Worm (Caenorhabditis elegans) whole organism, L3 larva: Measurements from ENCODE around the gene srw-13.
"Not testable (repeated sequence)": the region's sequence is repeated elsewhere in the genome, so short reads cannot be mapped to it uniquely, and the experiment has no call there.

Experiments used
- R02D3.7 ChIP-seq: fragments of 150-350 bp; optimal IDR thresholded peaks from 2 replicates; lab custom pipeline; 2014; ENCODE audit warnings: missing biosample characterization, missing genetic modification characterization
- ZK546.5 ChIP-seq: sonication (generic microtip); optimal IDR thresholded peaks from 2 replicates; lab custom pipeline; 2017; ENCODE audit warnings: missing biosample characterization, missing genetic modification characterization
- ama-1 ChIP-seq: fragments of 150-350 bp; optimal IDR thresholded peaks from 2 replicates; lab custom pipeline; 2018
- ceh-16 ChIP-seq: sonication (generic microtip); optimal IDR thresholded peaks from 2 replicates; lab custom pipeline; 2017; ENCODE audit warnings: missing biosample characterization, missing genetic modification characterization
- ceh-82 ChIP-seq: fragments of 150-350 bp; optimal IDR thresholded peaks from 2 replicates; lab custom pipeline; 2014; ENCODE audit warnings: missing biosample characterization, missing genetic modification characterization
- daf-12 ChIP-seq: fragments of 150-350 bp; optimal IDR thresholded peaks from 2 replicates; lab custom pipeline; 2014; ENCODE audit warnings: missing biosample characterization, missing genetic modification reagents, missing genetic modification characterization
- egl-27 ChIP-seq: sonication (generic microtip); optimal IDR thresholded peaks from 4 replicates; lab custom pipeline; 2017; ENCODE audit warnings: missing biosample characterization, missing genetic modification reagents, missing genetic modification characterization
- egl-5 ChIP-seq: fragments of 150-350 bp; optimal IDR thresholded peaks from 2 replicates; lab custom pipeline; 2017; ENCODE audit warnings: missing biosample characterization, missing genetic modification reagents, missing genetic modification characterization, inconsistent platforms
- elt-2 ChIP-seq: sonication (generic microtip); optimal IDR thresholded peaks from 2 replicates; lab custom pipeline; 2016; ENCODE audit warnings: missing genetic modification reagents, mild to moderate bottlenecking, missing genetic modification characterization, missing compliant biosample characterization
- elt-3 ChIP-seq, 3 experiments: fragments of 150-350 bp in 1 of 3; sonication (generic microtip) in 2 of 3; optimal IDR thresholded peaks; 2 replicates in 2 of 3; 4 replicates in 1 of 3; lab custom pipeline; 2014 to 2017; ENCODE audit warnings: missing biosample characterization in 3 of 3, missing genetic modification characterization in 3 of 3
- eor-1 ChIP-seq, 2 experiments: fragments of 150-350 bp; optimal IDR thresholded peaks; 2 replicates each; lab custom pipeline; 2014 to 2018; ENCODE audit warnings: missing biosample characterization in 2 of 2, missing genetic modification characterization in 2 of 2
- fkh-10 ChIP-seq: sonication (generic microtip); optimal IDR thresholded peaks from 2 replicates; lab custom pipeline; 2017; ENCODE audit warnings: missing biosample characterization, missing genetic modification reagents, missing genetic modification characterization
- fos-1 ChIP-seq: fragments of 150-350 bp; optimal IDR thresholded peaks from 2 replicates; lab custom pipeline; 2014; ENCODE audit warnings: missing biosample characterization, missing genetic modification characterization
- hmg-11 ChIP-seq: sonication (generic microtip); optimal IDR thresholded peaks from 2 replicates; lab custom pipeline; 2016; ENCODE audit warnings: missing genetic modification characterization, missing compliant biosample characterization
- jun-1 ChIP-seq: fragments of 150-350 bp; optimal IDR thresholded peaks from 2 replicates; lab custom pipeline; 2014; ENCODE audit warnings: missing biosample characterization, missing genetic modification reagents, missing genetic modification characterization
- lsy-12 ChIP-seq: sonication (generic microtip); optimal IDR thresholded peaks from 2 replicates; lab custom pipeline; 2016; ENCODE audit warnings: mild to moderate bottlenecking, missing genetic modification characterization, missing compliant biosample characterization
- nhr-11 ChIP-seq: fragments of 150-350 bp; optimal IDR thresholded peaks from 2 replicates; lab custom pipeline; 2014; ENCODE audit warnings: missing biosample characterization, missing genetic modification characterization
- nhr-12 ChIP-seq: fragments of 150-350 bp; optimal IDR thresholded peaks from 2 replicates; lab custom pipeline; 2014; ENCODE audit warnings: missing biosample characterization, missing genetic modification characterization
- nhr-23 ChIP-seq: fragments of 150-350 bp; optimal IDR thresholded peaks from 2 replicates; lab custom pipeline; 2014; ENCODE audit warnings: missing biosample characterization, missing genetic modification reagents, missing genetic modification characterization
- nhr-237 ChIP-seq: fragments of 150-350 bp; optimal IDR thresholded peaks from 2 replicates; lab custom pipeline; 2014; ENCODE audit warnings: missing biosample characterization, missing genetic modification characterization
- nhr-25 ChIP-seq: sonication (generic microtip); optimal IDR thresholded peaks from 2 replicates; lab custom pipeline; 2017; ENCODE audit warnings: missing biosample characterization, missing genetic modification characterization
- nhr-43 ChIP-seq: sonication (generic microtip); optimal IDR thresholded peaks from 2 replicates; lab custom pipeline; 2016; ENCODE audit warnings: mild to moderate bottlenecking, missing genetic modification characterization, missing compliant biosample characterization; ENCODE audit not compliant: poor library complexity, severe bottlenecking
- nhr-67 ChIP-seq: fragments of 150-350 bp; optimal IDR thresholded peaks from 2 replicates; lab custom pipeline; 2014; ENCODE audit warnings: missing biosample characterization, missing genetic modification characterization
- nhr-77 ChIP-seq: fragments of 150-350 bp; optimal IDR thresholded peaks from 2 replicates; lab custom pipeline; 2014; ENCODE audit warnings: missing biosample characterization, missing genetic modification characterization
- pha-4 ChIP-seq: fragments of 150-350 bp; optimal IDR thresholded peaks from 2 replicates; lab custom pipeline; 2014; ENCODE audit warnings: missing biosample characterization, missing genetic modification reagents, missing genetic modification characterization
- pqm-1 ChIP-seq: fragments of 150-350 bp; optimal IDR thresholded peaks from 2 replicates; lab custom pipeline; 2017; ENCODE audit warnings: missing biosample characterization, missing genetic modification characterization, inconsistent platforms
- sea-2 ChIP-seq: fragments of 150-350 bp; sonication (generic microtip); optimal IDR thresholded peaks from 4 replicates; lab custom pipeline; 2014; ENCODE audit warnings: missing biosample characterization, missing genetic modification reagents, missing genetic modification characterization
- skn-1 ChIP-seq: fragments of 150-350 bp; optimal IDR thresholded peaks from 2 replicates; lab custom pipeline; 2014; ENCODE audit warnings: missing biosample characterization, missing genetic modification characterization
- snpc-4 ChIP-seq: fragments of 150-350 bp; optimal IDR thresholded peaks from 2 replicates; lab custom pipeline; 2014; ENCODE audit warnings: missing biosample characterization, missing genetic modification characterization
- tbx-2 ChIP-seq: sonication (generic microtip); optimal IDR thresholded peaks from 2 replicates; lab custom pipeline; 2016; ENCODE audit warnings: mild to moderate bottlenecking, missing genetic modification characterization, missing compliant biosample characterization
- unc-39 ChIP-seq: sonication (generic microtip); optimal IDR thresholded peaks from 4 replicates; lab custom pipeline; 2017; ENCODE audit warnings: missing biosample characterization, missing genetic modification characterization
- unc-62 ChIP-seq: fragments of 150-350 bp; sonication (generic microtip); optimal IDR thresholded peaks from 4 replicates; lab custom pipeline; 2014; ENCODE audit warnings: missing biosample characterization, missing genetic modification reagents, missing genetic modification characterization
- zag-1 ChIP-seq: fragments of 150-350 bp; optimal IDR thresholded peaks from 2 replicates; lab custom pipeline; 2014; ENCODE audit warnings: missing biosample characterization, missing genetic modification characterization
- ztf-4 ChIP-seq: fragments of 150-350 bp; optimal IDR thresholded peaks from 2 replicates; lab custom pipeline; 2014; ENCODE audit warnings: missing biosample characterization, missing genetic modification characterization

srw-13 gene

ce11 chrV:15250304-15250703 lies 18.0 kb downstream of the srw-13 start, which contains the start of gene srd-28:
TSS of gene srd-28 (plus strand) at chrV:15250604.
- TF ChIP-seq ztf-4; egl-27 (tag; lab: Kevin White, UChicago); elt-2: not testable (repeated sequence)
- TF ChIP-seq, all 47 proteins: peak for 0; not testable (repeated sequence) for 47

ce11 chrV:15252082-15252481 lies 19.8 kb downstream of the srw-13 start, which contains the start of gene srbc-76:
TSS of gene srbc-76 (plus strand) at chrV:15252382.
- no peak for TF ChIP-seq lsy-12 (tag; lab: Kevin White, UChicago)
- TF ChIP-seq tbx-2 (tag; lab: Kevin White, UChicago) = no peak
- TF ChIP-seq, all 47 proteins: peak for 0

- TF ChIP-seq nhr-12 (tag; lab: Kevin White, UChicago) (no peak), ceh-82 (tag; lab: Kevin White, UChicago) (no peak), fos-1 (tag; lab: Kevin White, UChicago) (no peak), ztf-4 (no peak), unc-62 (GFP tag; lab: Kevin White, UChicago) (no peak), sea-2 (GFP tag; lab: Kevin White, UChicago) (no peak), R02D3.7 (tag; lab: Kevin White, UChicago) (no peak), fkh-10 (GFP tag; lab: Kevin White, UChicago) (no peak), pqm-1 (tag; lab: Kevin White, UChicago) (no peak), skn-1 (tag; lab: Kevin White, UChicago) (no peak), daf-12 (tag; lab: Kevin White, UChicago) (no peak), nhr-11 (tag; lab: Kevin White, UChicago) (no peak), nhr-77 (tag; lab: Kevin White, UChicago) (no peak), nhr-23 (tag; lab: Kevin White, UChicago) (no peak), elt-2 (no peak)
- TF ChIP-seq, all 47 proteins: peak for 0
Measured at ce11 chrV:15253529-15253928, 21.2 kb downstream of the srw-13 start, which contains the start of gene srbc-75. TSS of gene srbc-75 (plus strand) at chrV:15253829.

ce11 chrV:15256669-15257068 lies 24.4 kb downstream of the srw-13 start, which contains the start of gene srsx-39:
TSS of gene srsx-39 (minus strand) at chrV:15256769.
- TF ChIP-seq fos-1 (tag; lab: Kevin White, UChicago); ztf-4; zag-1: not testable (repeated sequence)

- TF ChIP-seq snpc-4 (tag; lab: Kevin White, UChicago) = no peak
- TF ChIP-seq unc-39 = no peak
- no peak for TF ChIP-seq nhr-237
- TF ChIP-seq R02D3.7 (tag; lab: Kevin White, UChicago) = no peak
- TF ChIP-seq eor-1 (tag; optimal IDR thresholded peaks at IDR 0.05; lab: Kevin White, UChicago) = no peak
Measured at ce11 chrV:15259049-15259448, 26.7 kb downstream of the srw-13 start, which contains the start of gene srsx-37. TSS of gene srsx-37 (minus strand) at chrV:15259149.

ce11 chrV:15259904-15260303 lies 27.6 kb downstream of the srw-13 start, which contains the start of gene M01B2.8:
TSS of gene M01B2.8 (plus strand) at chrV:15260204.
- TF ChIP-seq elt-2 = no peak
- TF ChIP-seq nhr-43 (tag; lab: Kevin White, UChicago) = no peak

- TF ChIP-seq jun-1 (tag; lab: Kevin White, UChicago); nhr-12 (tag; lab: Kevin White, UChicago); ztf-4: not testable (repeated sequence)
- TF ChIP-seq, all 47 proteins: peak for 0; not testable (repeated sequence) for 47
Measured at ce11 chrV:15262336-15262735, 30.0 kb downstream of the srw-13 start, which contains the start of gene M01B2.10. TSS of gene M01B2.10 (minus strand) at chrV:15262436.

ce11 chrV:15264131-15264530 lies 31.8 kb downstream of the srw-13 start, which contains the start of gene M01B2.12:
TSS of gene M01B2.12 (minus strand) at chrV:15264231.
- TF ChIP-seq jun-1 (tag; lab: Kevin White, UChicago) (no peak), egl-5 (no peak), nhr-67 (tag; lab: Kevin White, UChicago) (no peak), nhr-25 (no peak), pha-4 (tag; lab: Kevin White, UChicago) (no peak), ama-1 (lab: Kevin White, UChicago) (no peak), lsy-12 (tag; lab: Kevin White, UChicago) (no peak), sea-2 (GFP tag; lab: Kevin White, UChicago) (no peak), elt-3 (tag; optimal IDR thresholded peaks at IDR 0.05; lab: Kevin White, UChicago) (no peak), unc-62 (GFP tag; lab: Kevin White, UChicago) (no peak), ztf-4 (no peak), skn-1 (tag; lab: Kevin White, UChicago) (no peak), nhr-11 (tag; lab: Kevin White, UChicago) (no peak), R02D3.7 (tag; lab: Kevin White, UChicago) (no peak), nhr-12 (tag; lab: Kevin White, UChicago) (no peak), fkh-10 (GFP tag; lab: Kevin White, UChicago) (no peak), hmg-11 (tag; lab: Kevin White, UChicago) (no peak), nhr-237 (no peak), ZK546.5 (tag; lab: Kevin White, UChicago) (no peak), ceh-16 (tag; lab: Kevin White, UChicago) (no peak)
